Worm (Caenorhabditis elegans) whole organism, L3 larva: Measurements from ENCODE around the gene pqn-75.

ENCODE experiments used
- ama-1 ChIP-seq: fragments of 150-350 bp; optimal IDR thresholded peaks from 2 replicates; lab custom pipeline; 2018
- ceh-82 ChIP-seq: fragments of 150-350 bp; optimal IDR thresholded peaks from 2 replicates; lab custom pipeline; 2014; ENCODE audit warnings: missing biosample characterization, missing genetic modification characterization
- egl-27 ChIP-seq: sonication (generic microtip); optimal IDR thresholded peaks from 4 replicates; lab custom pipeline; 2017; ENCODE audit warnings: missing biosample characterization, missing genetic modification reagents, missing genetic modification characterization
- fkh-10 ChIP-seq: sonication (generic microtip); optimal IDR thresholded peaks from 2 replicates; lab custom pipeline; 2017; ENCODE audit warnings: missing biosample characterization, missing genetic modification reagents, missing genetic modification characterization
- fos-1 ChIP-seq: fragments of 150-350 bp; optimal IDR thresholded peaks from 2 replicates; lab custom pipeline; 2014; ENCODE audit warnings: missing biosample characterization, missing genetic modification characterization
- lsy-12 ChIP-seq: sonication (generic microtip); optimal IDR thresholded peaks from 2 replicates; lab custom pipeline; 2016; ENCODE audit warnings: mild to moderate bottlenecking, missing genetic modification characterization, missing compliant biosample characterization
- nhr-28 ChIP-seq: fragments of 150-350 bp; optimal IDR thresholded peaks from 2 replicates; lab custom pipeline; 2014; ENCODE audit warnings: missing biosample characterization, missing genetic modification characterization
- pha-4 ChIP-seq: fragments of 150-350 bp; optimal IDR thresholded peaks from 2 replicates; lab custom pipeline; 2014; ENCODE audit warnings: missing biosample characterization, missing genetic modification reagents, missing genetic modification characterization
- pqm-1 ChIP-seq: fragments of 150-350 bp; optimal IDR thresholded peaks from 2 replicates; lab custom pipeline; 2017; ENCODE audit warnings: missing biosample characterization, missing genetic modification characterization, inconsistent platforms
- snpc-4 ChIP-seq: fragments of 150-350 bp; optimal IDR thresholded peaks from 2 replicates; lab custom pipeline; 2014; ENCODE audit warnings: missing biosample characterization, missing genetic modification characterization
- ztf-11 ChIP-seq: fragments of 150-350 bp; optimal IDR thresholded peaks from 2 replicates; lab custom pipeline; 2014; ENCODE audit warnings: missing biosample characterization, missing genetic modification characterization

ce11 chrIV:4094364-4094763 is 22.2 kb downstream of the pqn-75 start:
- no peak for TF ChIP-seq ama-1 (lab: Kevin White, UChicago)
- TF ChIP-seq nhr-28 (tag; lab: Kevin White, UChicago), result no peak
- no peak for TF ChIP-seq pha-4 (tag; lab: Kevin White, UChicago)
- no peak for TF ChIP-seq fos-1
- TF ChIP-seq ceh-82 (tag; lab: Kevin White, UChicago), result no peak
- TF ChIP-seq fkh-10, result no peak
- TF ChIP-seq ztf-11 (tag; lab: Kevin White, UChicago), result no peak
- TF ChIP-seq snpc-4, result no peak
- no peak for TF ChIP-seq egl-27 (tag; lab: Kevin White, UChicago)
- TF ChIP-seq pqm-1, result no peak
- no peak for TF ChIP-seq lsy-12
